Worm (Caenorhabditis elegans): ENCODE measurements around the gene C33G8.2.

- TF ChIP-seq snpc-4 (tag; optimal IDR thresholded peaks at IDR 0.05) (no peak), nhr-237 (tag; optimal IDR thresholded peaks at IDR 0.05) (no peak), mls-2 (tag; optimal IDR thresholded peaks at IDR 0.05) (no peak), unc-62 (GFP tag; optimal IDR thresholded peaks at IDR 0.05) (no peak), lin-13 (tag; optimal IDR thresholded peaks at IDR 0.05) (no peak), nhr-28 (tag; optimal IDR thresholded peaks at IDR 0.05) (no peak), nhr-76 (tag; optimal IDR thresholded peaks at IDR 0.05) (no peak), pha-4 (tag; optimal IDR thresholded peaks at IDR 0.05) (no peak), lin-32 (GFP tag; optimal IDR thresholded peaks at IDR 0.05) (no peak), unc-120 (tag; optimal IDR thresholded peaks at IDR 0.05; ENCODE audit: poor library complexity, severe bottlenecking) (no peak), drap-1 (GFP tag; optimal IDR thresholded peaks at IDR 0.05) (no peak)
Measured at ce11 chrV:6979019-6979418, 30.5 kb upstream of the C33G8.2 start, which contains the start of gene sre-12.
